Fruit fly (Drosophila melanogaster): ENCODE data around the gene CG34169.

The CG34169 gene

dm6 chr2L:17203833-17204232, 30.6 kb downstream of the CG34169 start (continued):
- TF ChIP-seq HmgD (GFP tag; optimal IDR thresholded peaks at IDR 0.05), result no peak
- no peak for TF ChIP-seq hbn (GFP tag; IDR thresholded peaks at IDR 0.05; ENCODE audit: partially characterized antibody)
- TF ChIP-seq CG13424 (tag; optimal IDR thresholded peaks at IDR 0.05), result peak; percentile 15
- no peak for TF ChIP-seq sug (tag; optimal IDR thresholded peaks at IDR 0.05)
- no peak for TF ChIP-seq fu2 (GFP tag; optimal IDR thresholded peaks at IDR 0.05)
- TF ChIP-seq pan (optimal IDR thresholded peaks at IDR 0.05), result no peak
- peak in 1 of 2 experiments; percentile 39 for TF ChIP-seq pan (GFP tag; optimal IDR thresholded peaks at IDR 0.05 in 1 of 2, IDR thresholded peaks at IDR 0.05 in 1 of 2)
- peak; percentile 15 for TF ChIP-seq CG17359 (tag; optimal IDR thresholded peaks at IDR 0.05)
- no peak for TF ChIP-seq sc (optimal IDR thresholded peaks at IDR 0.05)
- TF ChIP-seq sc (GFP tag; optimal IDR thresholded peaks at IDR 0.05), result no peak
- TF ChIP-seq CG33557 (GFP tag; optimal IDR thresholded peaks at IDR 0.05), result no peak
- TF ChIP-seq CG3163 (GFP tag; optimal IDR thresholded peaks at IDR 0.05), result no peak
- no peak for TF ChIP-seq bigmax (GFP tag; optimal IDR thresholded peaks at IDR 0.05)
- TF ChIP-seq CG9437 (GFP tag; optimal IDR thresholded peaks at IDR 0.05), result no peak
- TF ChIP-seq ase (GFP tag; IDR thresholded peaks at IDR 0.05), result no peak
- peak; percentile 50 for TF ChIP-seq scrt (GFP tag; optimal IDR thresholded peaks at IDR 0.05)
- TF ChIP-seq Eip74EF (GFP tag; optimal IDR thresholded peaks at IDR 0.05), result no peak
- peak; percentile 10 for TF ChIP-seq CG9817 (tag; optimal IDR thresholded peaks at IDR 0.05)
- TF ChIP-seq HLH54F (GFP tag; optimal IDR thresholded peaks at IDR 0.05), result no peak
- no peak for TF ChIP-seq ab (GFP tag; optimal IDR thresholded peaks at IDR 0.05)
- TF ChIP-seq bsh (GFP tag; optimal IDR thresholded peaks at IDR 0.05), result peak in 1 of 2 experiments; percentile 33
- no peak for TF ChIP-seq CG14710 (tag; optimal IDR thresholded peaks at IDR 0.05)
- TF ChIP-seq CG12391 (tag; optimal IDR thresholded peaks at IDR 0.05), result peak; percentile 28
- no peak for TF ChIP-seq mld (GFP tag; IDR thresholded peaks at IDR 0.05; ENCODE audit: partially characterized antibody)
- TF ChIP-seq Hsf (GFP tag; optimal IDR thresholded peaks at IDR 0.05), result peak; percentile 38
- peak; percentile 31; the same call in 1 of the 2 replicates for TF ChIP-seq HLH3B (GFP tag; IDR thresholded peaks at IDR 0.05)
- no peak for TF ChIP-seq CG15696 (tag; optimal IDR thresholded peaks at IDR 0.05)
- TF ChIP-seq CG31441 (GFP tag; IDR thresholded peaks at IDR 0.05), result 0 out of 2 replicates have a peak, but pooled peaks have one; percentile 23
- no peak for TF ChIP-seq Dbx (GFP tag; IDR thresholded peaks at IDR 0.05)
- TF ChIP-seq pb (GFP tag; optimal IDR thresholded peaks at IDR 0.05), result no peak
- no peak for TF ChIP-seq gcm (GFP tag; optimal IDR thresholded peaks at IDR 0.05)
- no peak for TF ChIP-seq MESR4 (GFP tag; optimal IDR thresholded peaks at IDR 0.05)
- no peak for TF ChIP-seq maf-S (GFP tag; optimal IDR thresholded peaks at IDR 0.05)
- TF ChIP-seq CG32772 (GFP tag; IDR thresholded peaks at IDR 0.05), result peak; percentile 16; the same call in 1 of the 2 replicates
- TF ChIP-seq luna (GFP tag; optimal IDR thresholded peaks at IDR 0.05), result no peak
- TF ChIP-seq CG7839 (tag; optimal IDR thresholded peaks at IDR 0.05), result peak; percentile 39
- TF ChIP-seq zen (tag; optimal IDR thresholded peaks at IDR 0.05), result no peak
- TF ChIP-seq Atf3 (GFP tag; optimal IDR thresholded peaks at IDR 0.05), result no peak
- no peak for TF ChIP-seq ERR (GFP tag; optimal IDR thresholded peaks at IDR 0.05)
- TF ChIP-seq NC2α (GFP tag; optimal IDR thresholded peaks at IDR 0.05), result no peak
- no peak for TF ChIP-seq ato (GFP tag; IDR thresholded peaks at IDR 0.05; ENCODE audit: partially characterized antibody)
- no peak for TF ChIP-seq ems (GFP tag; optimal IDR thresholded peaks at IDR 0.05)
- no peak for TF ChIP-seq chn (GFP tag; optimal IDR thresholded peaks at IDR 0.05)
- TF ChIP-seq CG5953 (GFP tag; IDR thresholded peaks at IDR 0.05), result no peak
- TF ChIP-seq CG18476 (GFP tag; optimal IDR thresholded peaks at IDR 0.05), result no peak
- TF ChIP-seq CG12104 (GFP tag; optimal IDR thresholded peaks at IDR 0.05), result no peak
- no peak for TF ChIP-seq knrl (GFP tag; IDR thresholded peaks at IDR 0.05; ENCODE audit: partially characterized antibody)
- TF ChIP-seq nom (GFP tag; optimal IDR thresholded peaks at IDR 0.05), result no peak
- no peak for TF ChIP-seq schlank (tag; optimal IDR thresholded peaks at IDR 0.05)
- no peak for TF ChIP-seq CG17186 (GFP tag; optimal IDR thresholded peaks at IDR 0.05)
- TF ChIP-seq row (GFP tag; IDR thresholded peaks at IDR 0.05), result peak; percentile 57
